Worm (Caenorhabditis elegans) whole organism, L4 larva: Measurements from ENCODE around the gene C24H11.5.

Source experiments
- F26F4.8 ChIP-seq: fragments of 200-800 bp; sonication (Bioruptor generic); conservative IDR thresholded peaks from 2 replicates; pipeline ENCODE4 v1.3.6; 2022; ENCODE audit warnings: missing genetic modification characterization, missing compliant biosample characterization
- R02D3.7 ChIP-seq: fragments of 150-350 bp; sonication (generic microtip); optimal IDR thresholded peaks from 3 replicates; lab custom pipeline; 2014; ENCODE audit warnings: missing biosample characterization, missing genetic modification characterization
- T26A8.4 ChIP-seq: fragments of 200-800 bp; sonication (Bioruptor generic); IDR thresholded peaks from 2 replicates; pipeline ENCODE4 v1.3.6; 2022; ENCODE audit warnings: missing genetic modification characterization, missing compliant biosample characterization
- Y105C5A.15 ChIP-seq: fragments of 200-800 bp; sonication (Bioruptor generic); IDR thresholded peaks from 2 replicates; pipeline ENCODE4 v1.3.6; 2022; ENCODE audit warnings: missing genetic modification characterization, missing compliant biosample characterization
- Y48G9A.11 ChIP-seq: fragments of 200-800 bp; sonication (Bioruptor generic); IDR thresholded peaks from 2 replicates; pipeline ENCODE4 v1.3.6; 2022; ENCODE audit warnings: missing genetic modification reagents, missing genetic modification characterization, missing compliant biosample characterization
- Y75B8A.6 ChIP-seq: fragments of 200-800 bp; sonication (Bioruptor generic); IDR thresholded peaks from 2 replicates; pipeline ENCODE4 v1.3.6; 2022; ENCODE audit warnings: missing genetic modification reagents, missing genetic modification characterization, missing compliant biosample characterization
- aha-1 ChIP-seq: fragments of 150-350 bp; peaks from one replicate; lab custom pipeline; 2014; ENCODE audit warnings: missing biosample characterization, missing genetic modification characterization
- ama-1 ChIP-seq: fragments of 150-350 bp; optimal IDR thresholded peaks from 2 replicates; lab custom pipeline; 2014; ENCODE audit warnings: inconsistent platforms, mixed read lengths
- arid-1 ChIP-seq: fragments of 200-800 bp; sonication (Bioruptor generic); conservative IDR thresholded peaks from 2 replicates; pipeline ENCODE4 v1.3.6; 2022; ENCODE audit warnings: missing genetic modification reagents, missing genetic modification characterization, missing compliant biosample characterization
- ceh-32 ChIP-seq: sonication (generic microtip); optimal IDR thresholded peaks from 2 replicates; lab custom pipeline; 2016; ENCODE audit warnings: mild to moderate bottlenecking, missing genetic modification characterization, missing compliant biosample characterization; ENCODE audit not compliant: poor library complexity
- cey-2 ChIP-seq: sonication (generic microtip); optimal IDR thresholded peaks from 3 replicates; lab custom pipeline; 2017; ENCODE audit warnings: missing genetic modification characterization, mild to moderate bottlenecking, missing compliant biosample characterization, antibody characterized with exemption, borderline replicate concordance; ENCODE audit not compliant: insufficient read depth
- daf-8 ChIP-seq: fragments of 200-800 bp; sonication (Bioruptor generic); IDR thresholded peaks from 2 replicates; pipeline ENCODE4 v1.3.6; 2022; ENCODE audit warnings: missing genetic modification characterization, missing compliant biosample characterization
- dmd-9 ChIP-seq: fragments of 200-800 bp; sonication (Bioruptor generic); IDR thresholded peaks from 2 replicates; pipeline ENCODE4 v1.3.6; 2022; ENCODE audit warnings: missing genetic modification reagents, missing genetic modification characterization, missing compliant biosample characterization
- dpl-1 ChIP-seq: fragments of 150-350 bp; optimal IDR thresholded peaks from 2 replicates; lab custom pipeline; 2014; ENCODE audit warnings: missing biosample characterization, missing genetic modification reagents, missing genetic modification characterization
- dve-1 ChIP-seq: sonication (generic microtip); optimal IDR thresholded peaks from 2 replicates; lab custom pipeline; 2017; ENCODE audit warnings: antibody characterized with exemption, mild to moderate bottlenecking, missing genetic modification characterization, missing compliant biosample characterization; ENCODE audit not compliant: insufficient read depth
- egl-27 ChIP-seq: sonication (generic microtip); optimal IDR thresholded peaks from 3 replicates; lab custom pipeline; 2017; ENCODE audit warnings: missing biosample characterization, missing genetic modification reagents, missing genetic modification characterization
- egl-43 ChIP-seq: fragments of 200-800 bp; sonication (Bioruptor generic); IDR thresholded peaks from 2 replicates; pipeline ENCODE4 v1.3.6; 2022; ENCODE audit warnings: missing genetic modification reagents, missing genetic modification characterization, missing compliant biosample characterization
- hif-1 ChIP-seq, 2 experiments: sonication (generic microtip); optimal IDR thresholded peaks; 2 replicates each; lab custom pipeline; 2016 to 2017; ENCODE audit warnings: missing compliant biosample characterization in 2 of 2, missing genetic modification characterization in 2 of 2, missing genetic modification reagents in 2 of 2, missing genotype in 2 of 2, mild to moderate bottlenecking in 1 of 2
- lin-1 ChIP-seq: fragments of 200-800 bp; sonication (Bioruptor generic); IDR thresholded peaks from 2 replicates; pipeline ENCODE4 v1.3.6; 2022; ENCODE audit warnings: missing genetic modification reagents, missing genetic modification characterization, missing compliant biosample characterization
- lin-38 ChIP-seq: fragments of 200-800 bp; sonication (Bioruptor generic); IDR thresholded peaks from 2 replicates; pipeline ENCODE4 v1.3.6; 2022; ENCODE audit warnings: missing genetic modification reagents, missing genetic modification characterization, missing compliant biosample characterization
- mdl-1 ChIP-seq, 2 experiments: fragments of 150-350 bp in 1 of 2; sonication (generic microtip) in 1 of 2; optimal IDR thresholded peaks; 2 replicates each; lab custom pipeline; 2014 to 2017; ENCODE audit warnings: missing biosample characterization in 2 of 2, missing genetic modification characterization in 2 of 2
- mes-2 ChIP-seq: sonication (generic microtip); optimal IDR thresholded peaks from 2 replicates; lab custom pipeline; 2016; ENCODE audit warnings: missing genotype, mild to moderate bottlenecking, missing genetic modification characterization, missing compliant biosample characterization; ENCODE audit not compliant: poor library complexity, severe bottlenecking
- mxl-2 ChIP-seq: fragments of 200-800 bp; sonication (Bioruptor generic); conservative IDR thresholded peaks from 2 replicates; pipeline ENCODE4 v1.3.6; 2022; ENCODE audit warnings: missing genetic modification reagents, missing genetic modification characterization, missing compliant biosample characterization
- nhr-10 ChIP-seq: fragments of 150-350 bp; optimal IDR thresholded peaks from 2 replicates; lab custom pipeline; 2014; ENCODE audit warnings: missing biosample characterization, missing genetic modification characterization
- nhr-111 ChIP-seq: fragments of 200-800 bp; sonication (Bioruptor generic); optimal IDR thresholded peaks from 2 replicates; lab custom pipeline; 2018; ENCODE audit warnings: mild to moderate bottlenecking, missing genetic modification characterization, missing compliant biosample characterization
- nhr-25 ChIP-seq: sonication (generic microtip); optimal IDR thresholded peaks from 2 replicates; lab custom pipeline; 2017; ENCODE audit warnings: missing genetic modification characterization, mild to moderate bottlenecking, missing compliant biosample characterization, antibody characterized with exemption, moderate library complexity, borderline replicate concordance; ENCODE audit not compliant: insufficient read depth
- nhr-28 ChIP-seq: fragments of 150-350 bp; optimal IDR thresholded peaks from 2 replicates; lab custom pipeline; 2014; ENCODE audit warnings: missing biosample characterization, missing genetic modification characterization
- nhr-6 ChIP-seq: fragments of 150-350 bp; optimal IDR thresholded peaks from 2 replicates; lab custom pipeline; 2014; ENCODE audit warnings: missing biosample characterization, missing genetic modification characterization
- nhr-77 ChIP-seq: fragments of 150-350 bp; optimal IDR thresholded peaks from 2 replicates; lab custom pipeline; 2014; ENCODE audit warnings: missing biosample characterization, missing genetic modification characterization
- php-3 ChIP-seq: fragments of 200-800 bp; sonication (Bioruptor generic); IDR thresholded peaks from 2 replicates; pipeline ENCODE4 v1.3.6; 2022; ENCODE audit warnings: missing genetic modification reagents, missing genetic modification characterization, missing compliant biosample characterization
- rbr-2 ChIP-seq: sonication (generic microtip); optimal IDR thresholded peaks from 2 replicates; lab custom pipeline; 2016; ENCODE audit warnings: missing genotype, missing genetic modification characterization, missing compliant biosample characterization
- saeg-2 ChIP-seq: fragments of 200-800 bp; sonication (Bioruptor generic); IDR thresholded peaks from 2 replicates; pipeline ENCODE4 v1.3.6; 2022; ENCODE audit warnings: missing genetic modification reagents, missing genetic modification characterization, missing compliant biosample characterization
- sdz-12 ChIP-seq: fragments of 200-800 bp; sonication (Bioruptor generic); optimal IDR thresholded peaks from 2 replicates; lab custom pipeline; 2018; ENCODE audit warnings: mild to moderate bottlenecking, missing genetic modification characterization, missing compliant biosample characterization
- set-16 ChIP-seq: fragments of 200-800 bp; sonication (Bioruptor generic); IDR thresholded peaks from 2 replicates; pipeline ENCODE4 v1.3.6; 2022; ENCODE audit warnings: missing genetic modification reagents, missing genetic modification characterization, missing compliant biosample characterization
- skn-1 ChIP-seq: fragments of 150-350 bp; optimal IDR thresholded peaks from 2 replicates; lab custom pipeline; 2014; ENCODE audit warnings: missing biosample characterization, missing genetic modification characterization
- unc-130 ChIP-seq: sonication (generic microtip); optimal IDR thresholded peaks from 2 replicates; lab custom pipeline; 2016; ENCODE audit warnings: missing genetic modification reagents, missing genetic modification characterization, missing compliant biosample characterization
- unc-62 ChIP-seq, 3 experiments: fragments of 150-350 bp in 1 of 3; sonication (generic microtip); optimal IDR thresholded peaks in 2 of 3; peaks in 1 of 3; 1 replicate in 1 of 3; 2 replicates in 2 of 3; lab custom pipeline; 2014 to 2017; ENCODE audit warnings: missing biosample characterization in 3 of 3, missing genetic modification characterization in 3 of 3, missing genetic modification reagents in 3 of 3, missing genotype in 1 of 3
- zfp-2 ChIP-seq: sonication (generic microtip); optimal IDR thresholded peaks from 2 replicates; lab custom pipeline; 2016; ENCODE audit warnings: mild to moderate bottlenecking, missing genetic modification characterization, missing compliant biosample characterization

C24H11.5 gene

ce11 chrIII:11746718-11747117 lies 33.3 kb upstream of the C24H11.5 start, which contains the start of gene mrt-2 (continued):
- no peak for TF ChIP-seq mxl-2 (GFP tag; lab: Robert Waterston, UW)
- no peak for TF ChIP-seq cey-2 (tag; lab: Kevin White, UChicago)
- no peak for TF ChIP-seq ceh-32 (tag; lab: Kevin White, UChicago)
- TF ChIP-seq skn-1 (tag; lab: Kevin White, UChicago), result no peak
- peak; percentile 70 for TF ChIP-seq lin-38 (GFP tag; lab: Robert Waterston, UW)
- 0 out of 2 replicates have a peak, but pooled peaks have one; percentile 48 for TF ChIP-seq T26A8.4
- TF ChIP-seq nhr-77 (tag; lab: Kevin White, UChicago), result no peak
- TF ChIP-seq F26F4.8 (GFP tag; lab: Robert Waterston, UW), result no peak
- TF ChIP-seq nhr-6 (tag; lab: Kevin White, UChicago), result peak; percentile 70
- no peak for TF ChIP-seq set-16
- no peak for TF ChIP-seq egl-43
- TF ChIP-seq mdl-1 (tag; optimal IDR thresholded peaks at IDR 0.05; lab: Kevin White, UChicago), result no peak
- no peak for TF ChIP-seq php-3 (GFP tag; lab: Robert Waterston, UW)
- TF ChIP-seq Y48G9A.11 (GFP tag; lab: Robert Waterston, UW), result no peak; the same call in 1 of the 2 replicates
- TF ChIP-seq rbr-2 (tag; lab: Kevin White, UChicago), result peak; percentile 48
- 0 out of 2 replicates have a peak, but pooled peaks have one; percentile 18 for TF ChIP-seq lin-1 (GFP tag; lab: Robert Waterston, UW)
- no peak for TF ChIP-seq egl-27 (tag; lab: Kevin White, UChicago)
- TF ChIP-seq zfp-2, result no peak
- TF ChIP-seq dpl-1, result peak; percentile 97
- TF ChIP-seq hif-1 (tag; optimal IDR thresholded peaks at IDR 0.05; lab: Kevin White, UChicago), result peak in 1 of 2 experiments; percentile 93
- peak; percentile 24 for TF ChIP-seq nhr-28
- TF ChIP-seq saeg-2, result no peak
- no peak for TF ChIP-seq nhr-10 (tag; lab: Kevin White, UChicago)
- TF ChIP-seq sdz-12 (GFP tag; lab: Kevin White, UChicago), result peak; percentile 4
- 0 out of 2 replicates have a peak, but pooled peaks have one; percentile 39 for TF ChIP-seq dmd-9 (GFP tag; lab: Robert Waterston, UW)
- TF ChIP-seq nhr-111, result no peak
- TF ChIP-seq nhr-25 (tag; lab: Kevin White, UChicago), result peak; percentile 16
- TF ChIP-seq Y75B8A.6 (GFP tag; lab: Robert Waterston, UW), result no peak
- no peak for TF ChIP-seq Y105C5A.15 (GFP tag; lab: Robert Waterston, UW)
- TF ChIP-seq arid-1 (GFP tag; lab: Robert Waterston, UW), result 0 out of 2 replicates have a peak, but pooled peaks have one; percentile 23
- peak; percentile 64 for TF ChIP-seq dve-1 (tag; lab: Kevin White, UChicago)
- no peak for TF ChIP-seq ama-1 (lab: Kevin White, UChicago)
- TF ChIP-seq unc-130 (GFP tag; lab: Kevin White, UChicago), result peak; percentile 75

DNA sequence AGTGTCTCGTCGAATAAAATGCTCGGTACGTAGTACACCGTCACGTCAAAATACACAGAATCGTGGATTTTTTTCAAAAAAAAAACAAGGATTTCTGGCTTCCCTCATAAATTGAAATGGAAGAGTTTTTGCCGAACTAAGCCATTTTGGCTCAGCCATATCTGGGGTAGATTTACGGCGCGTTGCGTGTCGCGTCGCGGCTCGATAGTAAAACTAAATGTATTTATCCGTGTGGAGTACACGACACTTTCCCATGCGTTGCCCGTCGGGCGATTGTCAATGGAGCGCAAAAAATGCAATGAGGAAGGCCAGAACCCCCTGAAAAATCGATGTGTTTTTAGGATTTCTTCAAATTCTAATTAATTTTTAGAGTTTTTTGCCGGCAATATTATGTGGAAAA lies 29.8 kb upstream of the C24H11.5 start:
- TF ChIP-seq unc-62 (GFP tag; optimal IDR thresholded peaks at IDR 0.05 in 1 of 2; lab: Kevin White, UChicago) (peak in 1 of 2 experiments; percentile 92), unc-62 (tag; optimal IDR thresholded peaks at IDR 0.05; lab: Kevin White, UChicago) (no peak), dmd-9 (GFP tag; lab: Robert Waterston, UW) (no peak), aha-1 (tag; lab: Kevin White, UChicago) (peak; percentile 46), daf-8 (GFP tag; lab: Robert Waterston, UW) (no peak), mes-2 (tag; lab: Kevin White, UChicago) (no peak)

ce11 chrIII:11750817-11751216 lies 29.2 kb upstream of the C24H11.5 start:
- TF ChIP-seq unc-62 (GFP tag; optimal IDR thresholded peaks at IDR 0.05 in 1 of 2; lab: Kevin White, UChicago) (peak in 1 of 2 experiments; percentile 30), unc-62 (tag; optimal IDR thresholded peaks at IDR 0.05; lab: Kevin White, UChicago) (no peak), R02D3.7 (tag; lab: Kevin White, UChicago) (no peak)
- TF ChIP-seq, all 104 proteins: peak for 1
